Fruit fly (Drosophila melanogaster): ENCODE data around the gene CG4199.

DNA sequence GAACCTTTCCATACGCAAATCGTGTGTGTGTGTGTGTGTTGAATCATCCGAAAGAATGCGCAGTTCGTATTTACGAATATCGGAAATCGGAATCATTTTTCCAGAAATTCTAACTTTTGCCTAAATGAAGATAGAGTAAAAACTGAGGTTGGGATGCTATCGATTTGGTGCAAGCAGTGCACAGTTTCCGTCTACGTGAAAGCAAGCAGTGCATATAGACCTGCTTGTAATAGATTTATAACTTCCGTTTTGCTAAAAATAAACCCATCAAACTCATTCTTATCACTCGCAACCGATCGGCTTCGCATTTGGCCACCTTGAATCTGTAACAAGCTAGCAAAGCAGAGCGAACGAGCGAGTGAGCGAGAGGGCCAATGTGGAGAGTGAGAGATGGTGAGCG, 33.1 kb upstream of the CG4199 start:
- TF ChIP-seq Pif1A (GFP tag; optimal IDR thresholded peaks at IDR 0.05) (no peak), Snoo (tag; optimal IDR thresholded peaks at IDR 0.05) (no peak), D1 (tag; optimal IDR thresholded peaks at IDR 0.05) (no peak), CG14655 (GFP tag; optimal IDR thresholded peaks at IDR 0.05) (no peak), CG12605 (GFP tag; IDR thresholded peaks at IDR 0.05) (no peak), CG17806 (tag; optimal IDR thresholded peaks at IDR 0.05) (no peak), CG4496 (GFP tag; IDR thresholded peaks at IDR 0.05) (no peak), gl (tag; optimal IDR thresholded peaks at IDR 0.05) (no peak), fd96Ca (GFP tag; IDR thresholded peaks at IDR 0.05) (no peak), CG13204 (GFP tag; optimal IDR thresholded peaks at IDR 0.05) (no peak), CG10348 (GFP tag; IDR thresholded peaks at IDR 0.05) (no peak), CG32121 (GFP tag; IDR thresholded peaks at IDR 0.05) (no peak)

All from whole organism, pupa.